Worm (Caenorhabditis elegans) whole organism, L2 larva: Measurements from ENCODE around the gene suex-1.

ENCODE experiments used
- ZK546.5 ChIP-seq: sonication (generic microtip); optimal IDR thresholded peaks from 2 replicates; lab custom pipeline; 2017; ENCODE audit warnings: missing biosample characterization, missing genetic modification characterization
- aly-2 ChIP-seq: fragments of 150-350 bp; optimal IDR thresholded peaks from 2 replicates; lab custom pipeline; 2014; ENCODE audit warnings: missing biosample characterization, missing genetic modification characterization
- ama-1 ChIP-seq: fragments of 150-350 bp; optimal IDR thresholded peaks from 2 replicates; lab custom pipeline; 2018; ENCODE audit warnings: inconsistent platforms
- lin-39 ChIP-seq: fragments of 150-350 bp; optimal IDR thresholded peaks from 2 replicates; lab custom pipeline; 2014; ENCODE audit warnings: missing biosample characterization, missing genetic modification reagents, missing genetic modification characterization
- lsy-2 ChIP-seq, 2 experiments: fragments of 150-350 bp in 1 of 2; sonication (generic microtip) in 1 of 2; optimal IDR thresholded peaks; 2 replicates each; lab custom pipeline; 2014 to 2017; ENCODE audit warnings: missing biosample characterization in 2 of 2, missing genetic modification characterization in 2 of 2
- nhr-11 ChIP-seq: fragments of 150-350 bp; optimal IDR thresholded peaks from 2 replicates; lab custom pipeline; 2014; ENCODE audit warnings: missing biosample characterization, missing genetic modification characterization
- nhr-237 ChIP-seq: fragments of 150-350 bp; optimal IDR thresholded peaks from 2 replicates; lab custom pipeline; 2014; ENCODE audit warnings: missing biosample characterization, missing genetic modification characterization
- nhr-6 ChIP-seq: fragments of 150-350 bp; optimal IDR thresholded peaks from 2 replicates; lab custom pipeline; 2014; ENCODE audit warnings: missing biosample characterization, missing genetic modification characterization
- peb-1 ChIP-seq: fragments of 150-350 bp; optimal IDR thresholded peaks from 2 replicates; lab custom pipeline; 2014; ENCODE audit warnings: missing biosample characterization, missing genetic modification characterization
- sem-4 ChIP-seq: fragments of 150-350 bp; optimal IDR thresholded peaks from 2 replicates; lab custom pipeline; 2014; ENCODE audit warnings: missing biosample characterization, missing genetic modification reagents, missing genetic modification characterization
- snpc-4 ChIP-seq: fragments of 150-350 bp; optimal IDR thresholded peaks from 2 replicates; lab custom pipeline; 2014; ENCODE audit warnings: missing biosample characterization, missing genetic modification characterization
- unc-39 ChIP-seq: fragments of 150-350 bp; optimal IDR thresholded peaks from 2 replicates; lab custom pipeline; 2014; ENCODE audit warnings: missing biosample characterization, missing genetic modification characterization
- unc-62 ChIP-seq: fragments of 150-350 bp; optimal IDR thresholded peaks from 2 replicates; lab custom pipeline; 2014; ENCODE audit warnings: missing biosample characterization, missing genetic modification reagents, missing genetic modification characterization
- ztf-11 ChIP-seq: sonication (generic microtip); optimal IDR thresholded peaks from 2 replicates; lab custom pipeline; 2017; ENCODE audit warnings: missing biosample characterization, missing genetic modification characterization

ce11 chrII:5541685-5542084 is 43.6 kb upstream of the suex-1 start, which contains the start of gene C17C3.24:
- no peak for TF ChIP-seq sem-4
- TF ChIP-seq nhr-11 (tag; lab: Kevin White, UChicago), result no peak
- no peak for TF ChIP-seq unc-39 (tag; lab: Kevin White, UChicago)
- no peak for TF ChIP-seq ZK546.5 (tag; lab: Kevin White, UChicago)
- TF ChIP-seq lin-39, result no peak
- no peak for TF ChIP-seq aly-2 (tag; lab: Kevin White, UChicago)
- no peak for TF ChIP-seq peb-1
- no peak for TF ChIP-seq snpc-4 (tag; lab: Kevin White, UChicago)
- TF ChIP-seq nhr-6 (tag; lab: Kevin White, UChicago), result no peak
- TF ChIP-seq unc-62 (GFP tag; lab: Kevin White, UChicago), result no peak
- TF ChIP-seq ama-1, result no peak
- TF ChIP-seq lsy-2 (tag; optimal IDR thresholded peaks at IDR 0.05; lab: Kevin White, UChicago), result no peak
- no peak for TF ChIP-seq nhr-237 (tag; lab: Kevin White, UChicago)
- TF ChIP-seq ztf-11 (tag; lab: Kevin White, UChicago), result no peak
